Worm (Caenorhabditis elegans) whole organism, L2 larva: Measurements from ENCODE around the gene F10E9.3.

Experiments
- C34F6.9 ChIP-seq: fragments of 150-350 bp; optimal IDR thresholded peaks from 2 replicates; lab custom pipeline; 2014; ENCODE audit warnings: missing biosample characterization, missing genetic modification characterization
- F13H6.1 ChIP-seq: sonication (generic microtip); optimal IDR thresholded peaks from 2 replicates; lab custom pipeline; 2016; ENCODE audit warnings: missing genetic modification characterization, missing compliant biosample characterization
- R02D3.7 ChIP-seq: fragments of 150-350 bp; optimal IDR thresholded peaks from 2 replicates; lab custom pipeline; 2014; ENCODE audit warnings: missing biosample characterization, missing genetic modification characterization
- Y55F3AM.14 ChIP-seq: fragments of 200-800 bp; sonication (Bioruptor generic); optimal IDR thresholded peaks from 2 replicates; lab custom pipeline; 2018; ENCODE audit warnings: mild to moderate bottlenecking, missing genetic modification characterization, missing compliant biosample characterization
- alr-1 ChIP-seq: fragments of 150-350 bp; optimal IDR thresholded peaks from 2 replicates; lab custom pipeline; 2014; ENCODE audit warnings: missing biosample characterization, missing genetic modification characterization
- aly-2 ChIP-seq: fragments of 150-350 bp; optimal IDR thresholded peaks from 2 replicates; lab custom pipeline; 2014; ENCODE audit warnings: missing biosample characterization, missing genetic modification characterization
- ama-1 ChIP-seq: fragments of 150-350 bp; optimal IDR thresholded peaks from 2 replicates; lab custom pipeline; 2018; ENCODE audit warnings: inconsistent platforms
- blmp-1 ChIP-seq: sonication (generic microtip); optimal IDR thresholded peaks from 2 replicates; lab custom pipeline; 2017; ENCODE audit warnings: missing genetic modification characterization, mild to moderate bottlenecking, missing compliant biosample characterization, antibody characterized with exemption, moderate library complexity; ENCODE audit not compliant: insufficient read depth
- ceh-16 ChIP-seq: fragments of 150-350 bp; optimal IDR thresholded peaks from 2 replicates; lab custom pipeline; 2014; ENCODE audit warnings: missing biosample characterization, missing genetic modification characterization
- crh-2 ChIP-seq: sonication (generic microtip); optimal IDR thresholded peaks from 2 replicates; lab custom pipeline; 2017; ENCODE audit warnings: missing biosample characterization, missing genetic modification characterization
- dmd-4 ChIP-seq: sonication (generic microtip); optimal IDR thresholded peaks from 2 replicates; lab custom pipeline; 2017; ENCODE audit warnings: missing biosample characterization, missing genetic modification characterization
- egl-27 ChIP-seq: sonication (generic microtip); optimal IDR thresholded peaks from 3 replicates; lab custom pipeline; 2017; ENCODE audit warnings: missing biosample characterization, missing genetic modification reagents, missing genetic modification characterization
- fos-1 ChIP-seq: fragments of 150-350 bp; optimal IDR thresholded peaks from 2 replicates; lab custom pipeline; 2014; ENCODE audit warnings: missing biosample characterization, missing genetic modification characterization
- gmeb-1 ChIP-seq: fragments of 150-350 bp; optimal IDR thresholded peaks from 2 replicates; lab custom pipeline; 2014; ENCODE audit warnings: missing biosample characterization, missing genetic modification characterization
- lin-11 ChIP-seq: fragments of 150-350 bp; sonication (generic microtip); optimal IDR thresholded peaks from 2 replicates; lab custom pipeline; 2014; ENCODE audit warnings: missing biosample characterization, missing genetic modification characterization, inconsistent platforms, mixed read lengths
- lin-13 ChIP-seq: fragments of 150-350 bp; optimal IDR thresholded peaks from 2 replicates; lab custom pipeline; 2014; ENCODE audit warnings: missing biosample characterization, missing genetic modification reagents, missing genetic modification characterization
- lin-39 ChIP-seq: fragments of 150-350 bp; optimal IDR thresholded peaks from 2 replicates; lab custom pipeline; 2014; ENCODE audit warnings: missing biosample characterization, missing genetic modification reagents, missing genetic modification characterization
- lsy-2 ChIP-seq, 2 experiments: fragments of 150-350 bp in 1 of 2; sonication (generic microtip) in 1 of 2; optimal IDR thresholded peaks; 2 replicates each; lab custom pipeline; 2014 to 2017; ENCODE audit warnings: missing biosample characterization in 2 of 2, missing genetic modification characterization in 2 of 2
- mab-5 ChIP-seq: fragments of 150-350 bp; optimal IDR thresholded peaks from 2 replicates; lab custom pipeline; 2014; ENCODE audit warnings: missing biosample characterization, missing genetic modification characterization
- mdl-1 ChIP-seq, 2 experiments: fragments of 150-350 bp in 1 of 2; sonication (generic microtip) in 1 of 2; optimal IDR thresholded peaks; 2 replicates each; lab custom pipeline; 2017; ENCODE audit warnings: missing biosample characterization in 2 of 2, missing genetic modification characterization in 2 of 2
- nhr-11 ChIP-seq: fragments of 150-350 bp; optimal IDR thresholded peaks from 2 replicates; lab custom pipeline; 2014; ENCODE audit warnings: missing biosample characterization, missing genetic modification characterization
- nhr-12 ChIP-seq: fragments of 150-350 bp; optimal IDR thresholded peaks from 2 replicates; lab custom pipeline; 2014; ENCODE audit warnings: missing biosample characterization, missing genetic modification characterization
- nhr-129 ChIP-seq: fragments of 150-350 bp; optimal IDR thresholded peaks from 2 replicates; lab custom pipeline; 2014; ENCODE audit warnings: missing biosample characterization, missing genetic modification characterization
- nhr-21 ChIP-seq: fragments of 150-350 bp; optimal IDR thresholded peaks from 2 replicates; lab custom pipeline; 2014; ENCODE audit warnings: missing biosample characterization, missing genetic modification characterization
- nhr-23 ChIP-seq: fragments of 150-350 bp; optimal IDR thresholded peaks from 2 replicates; lab custom pipeline; 2014; ENCODE audit warnings: missing biosample characterization, missing genetic modification reagents, missing genetic modification characterization
- nhr-237 ChIP-seq: fragments of 150-350 bp; optimal IDR thresholded peaks from 2 replicates; lab custom pipeline; 2014; ENCODE audit warnings: missing biosample characterization, missing genetic modification characterization
- nhr-25 ChIP-seq: fragments of 150-350 bp; sonication (generic microtip); optimal IDR thresholded peaks from 3 replicates; lab custom pipeline; 2014; ENCODE audit warnings: missing biosample characterization, missing genetic modification characterization
- nhr-6 ChIP-seq: fragments of 150-350 bp; optimal IDR thresholded peaks from 2 replicates; lab custom pipeline; 2014; ENCODE audit warnings: missing biosample characterization, missing genetic modification characterization
- peb-1 ChIP-seq: fragments of 150-350 bp; optimal IDR thresholded peaks from 2 replicates; lab custom pipeline; 2014; ENCODE audit warnings: missing biosample characterization, missing genetic modification characterization
- sem-4 ChIP-seq: fragments of 150-350 bp; optimal IDR thresholded peaks from 2 replicates; lab custom pipeline; 2014; ENCODE audit warnings: missing biosample characterization, missing genetic modification reagents, missing genetic modification characterization
- sma-3 ChIP-seq: sonication (generic microtip); optimal IDR thresholded peaks from 2 replicates; lab custom pipeline; 2016; ENCODE audit warnings: missing genetic modification reagents, missing genetic modification characterization, missing compliant biosample characterization
- sma-9 ChIP-seq, 2 experiments: fragments of 150-350 bp in 1 of 2; sonication (generic microtip) in 1 of 2; optimal IDR thresholded peaks; 2 replicates each; lab custom pipeline; 2014 to 2016; ENCODE audit warnings: missing genetic modification characterization in 2 of 2, mild to moderate bottlenecking in 1 of 2, missing biosample characterization in 1 of 2, missing compliant biosample characterization in 1 of 2, missing genetic modification reagents in 1 of 2, moderate library complexity in 1 of 2
- snpc-4 ChIP-seq: fragments of 150-350 bp; optimal IDR thresholded peaks from 2 replicates; lab custom pipeline; 2014; ENCODE audit warnings: missing biosample characterization, missing genetic modification characterization
- unc-39 ChIP-seq: fragments of 150-350 bp; optimal IDR thresholded peaks from 2 replicates; lab custom pipeline; 2014; ENCODE audit warnings: missing biosample characterization, missing genetic modification characterization
- unc-55 ChIP-seq: fragments of 150-350 bp; sonication (generic microtip); optimal IDR thresholded peaks from 3 replicates; lab custom pipeline; 2014; ENCODE audit warnings: missing biosample characterization, missing genetic modification reagents, missing genetic modification characterization
- zag-1 ChIP-seq: fragments of 150-350 bp; optimal IDR thresholded peaks from 2 replicates; lab custom pipeline; 2014; ENCODE audit warnings: missing biosample characterization, missing genetic modification characterization
- ztf-1 ChIP-seq: fragments of 200-800 bp; sonication (Bioruptor generic); conservative IDR thresholded peaks from 2 replicates; pipeline ENCODE4 v1.3.6; 2022; ENCODE audit warnings: missing genetic modification characterization, missing compliant biosample characterization
- ztf-11 ChIP-seq: sonication (generic microtip); optimal IDR thresholded peaks from 2 replicates; lab custom pipeline; 2017; ENCODE audit warnings: missing biosample characterization, missing genetic modification characterization
- ztf-4 ChIP-seq: fragments of 150-350 bp; optimal IDR thresholded peaks from 2 replicates; lab custom pipeline; 2014; ENCODE audit warnings: missing biosample characterization, missing genetic modification characterization

F10E9.3 gene

ce11 chrIII:8307356-8307755 lies 3.5 kb upstream of the F10E9.3 start, which contains the start of the genes F10E9.7 and F10E9.5 (continued):
- peak; percentile 56 for TF ChIP-seq blmp-1 (tag; lab: Kevin White, UChicago)
- peak; percentile 32 for TF ChIP-seq nhr-129 (tag; lab: Kevin White, UChicago)
- no peak for TF ChIP-seq nhr-11 (tag; lab: Kevin White, UChicago)
- TF ChIP-seq lin-39, result no peak
- TF ChIP-seq lsy-2 (tag; optimal IDR thresholded peaks at IDR 0.05; lab: Kevin White, UChicago), result peak; percentile 75 to 96
- no peak for TF ChIP-seq zag-1 (tag; lab: Kevin White, UChicago)
- TF ChIP-seq sem-4 (tag; lab: Kevin White, UChicago), result peak; percentile 95
- TF ChIP-seq Y55F3AM.14 (GFP tag; lab: Kevin White, UChicago), result no peak
- TF ChIP-seq ama-1 (lab: Kevin White, UChicago), result no peak
- TF ChIP-seq R02D3.7, result no peak
- peak; percentile 72 for TF ChIP-seq egl-27 (tag; lab: Kevin White, UChicago)
- TF ChIP-seq mdl-1 (tag; optimal IDR thresholded peaks at IDR 0.05; lab: Kevin White, UChicago), result no peak
- TF ChIP-seq peb-1 (tag; lab: Kevin White, UChicago), result no peak

- TF ChIP-seq ztf-1 (GFP tag; lab: Robert Waterston, UW) (no peak), aly-2 (tag; lab: Kevin White, UChicago) (no peak), R02D3.7 (no peak), lin-39 (no peak), zag-1 (tag; lab: Kevin White, UChicago) (no peak), nhr-6 (tag; lab: Kevin White, UChicago) (no peak), blmp-1 (tag; lab: Kevin White, UChicago) (no peak), unc-55 (no peak), egl-27 (tag; lab: Kevin White, UChicago) (no peak), nhr-129 (tag; lab: Kevin White, UChicago) (no peak)
Observed at ce11 chrIII:8308238-8308637, 2.6 kb upstream of the F10E9.3 start, which contains the start of gene F10E9.4. F10E9.4 (plus strand) TSS chrIII:8308538.

- no peak for TF ChIP-seq alr-1 (tag; lab: Kevin White, UChicago)
- TF ChIP-seq ztf-4 (tag; lab: Kevin White, UChicago), result no peak
- no peak for TF ChIP-seq dmd-4 (tag; lab: Kevin White, UChicago)
- no peak for TF ChIP-seq ceh-16
- TF ChIP-seq lin-39, result no peak
- no peak for TF ChIP-seq nhr-23
- TF ChIP-seq nhr-237 (tag; lab: Kevin White, UChicago), result no peak
- TF ChIP-seq gmeb-1 (tag; lab: Kevin White, UChicago), result no peak
- no peak for TF ChIP-seq ama-1 (lab: Kevin White, UChicago)
- no peak for TF ChIP-seq ztf-11 (tag; lab: Kevin White, UChicago)
- no peak for TF ChIP-seq unc-55
- TF ChIP-seq unc-39, result no peak
- no peak for TF ChIP-seq nhr-12 (tag; lab: Kevin White, UChicago)
Observed at ce11 chrIII:8312393-8312792, 1.6 kb downstream of the F10E9.3 start, which contains the start of gene F10E9.2. F10E9.2 (plus strand) TSS chrIII:8312693.

- no peak for TF ChIP-seq ztf-1 (GFP tag; lab: Robert Waterston, UW)
- no peak for TF ChIP-seq C34F6.9 (tag; lab: Kevin White, UChicago)
- TF ChIP-seq unc-39, result no peak
- TF ChIP-seq lin-11 (tag; lab: Kevin White, UChicago), result no peak
- no peak for TF ChIP-seq nhr-25 (tag; lab: Kevin White, UChicago)
- TF ChIP-seq fos-1, result no peak
- TF ChIP-seq blmp-1 (tag; lab: Kevin White, UChicago), result no peak
- no peak for TF ChIP-seq Y55F3AM.14 (GFP tag; lab: Kevin White, UChicago)
- no peak for TF ChIP-seq nhr-23
Observed at ce11 chrIII:8318488-8318887, 7.7 kb downstream of the F10E9.3 start, which contains the start of gene sas-4. sas-4 (minus strand) TSS chrIII:8318588.

ce11 chrIII:8319100-8319499 lies 8.3 kb downstream of the F10E9.3 start, which contains the start of gene F10E9.11:
F10E9.11 (minus strand) TSS chrIII:8319260.
- peak; percentile 74 for TF ChIP-seq crh-2
- TF ChIP-seq sem-4 (tag; lab: Kevin White, UChicago), result peak; percentile 58
- TF ChIP-seq sma-9 (GFP tag; optimal IDR thresholded peaks at IDR 0.05; lab: Kevin White, UChicago), result peak; percentile 84
- TF ChIP-seq sma-9 (tag; optimal IDR thresholded peaks at IDR 0.05; lab: Kevin White, UChicago), result no peak
- TF ChIP-seq Y55F3AM.14 (GFP tag; lab: Kevin White, UChicago), result no peak
- peak; percentile 26 for TF ChIP-seq egl-27 (tag; lab: Kevin White, UChicago)
- TF ChIP-seq fos-1, result peak; percentile 38
- TF ChIP-seq blmp-1 (tag; lab: Kevin White, UChicago), result peak; percentile 12
- no peak for TF ChIP-seq ceh-16
- peak; percentile 72 for TF ChIP-seq lin-11 (tag; lab: Kevin White, UChicago)
- TF ChIP-seq alr-1 (tag; lab: Kevin White, UChicago), result no peak
- peak; percentile 79 for TF ChIP-seq lin-13 (GFP tag; lab: Kevin White, UChicago)
- peak; percentile 79 for TF ChIP-seq nhr-25 (tag; lab: Kevin White, UChicago)
- TF ChIP-seq sma-3 (GFP tag; lab: Kevin White, UChicago), result peak; percentile 82
- TF ChIP-seq nhr-6 (tag; lab: Kevin White, UChicago), result peak; percentile 9
- peak; percentile 73 for TF ChIP-seq nhr-129 (tag; lab: Kevin White, UChicago)
- TF ChIP-seq lsy-2 (tag; optimal IDR thresholded peaks at IDR 0.05; lab: Kevin White, UChicago), result peak; percentile 66 to 89
- TF ChIP-seq mab-5 (tag; lab: Kevin White, UChicago), result peak; percentile 69
- TF ChIP-seq nhr-21 (tag; lab: Kevin White, UChicago), result peak; percentile 44
- TF ChIP-seq snpc-4 (tag; lab: Kevin White, UChicago), result no peak
- TF ChIP-seq unc-55, result peak; percentile 86
- TF ChIP-seq nhr-11 (tag; lab: Kevin White, UChicago), result no peak
- TF ChIP-seq gmeb-1 (tag; lab: Kevin White, UChicago), result peak; percentile 94
- TF ChIP-seq nhr-12 (tag; lab: Kevin White, UChicago), result no peak
- peak; percentile 84 for TF ChIP-seq F13H6.1
- peak; percentile 86 for TF ChIP-seq C34F6.9 (tag; lab: Kevin White, UChicago)
